Fruit fly (Drosophila melanogaster): Measurements from ENCODE around the gene HP1D3csd.

Gene HP1D3csd

dm6 chrX:19144785-19145422 is 45.1 kb upstream of the HP1D3csd start (continued):
- TF ChIP-seq bsh (GFP tag; optimal IDR thresholded peaks at IDR 0.05), result peak; percentile 6 to 52
- no peak for TF ChIP-seq CG1602 (GFP tag; optimal IDR thresholded peaks at IDR 0.05)
- peak; percentile 81 for TF ChIP-seq Ets65A (GFP tag)
- peak; percentile 1 for TF ChIP-seq CG7556 (GFP tag; optimal IDR thresholded peaks at IDR 0.05)
- peak; percentile 47 for TF ChIP-seq dmrt99B (tag; optimal IDR thresholded peaks at IDR 0.05)
- TF ChIP-seq Doc2 (GFP tag; IDR thresholded peaks at IDR 0.05), result no peak
- TF ChIP-seq lmd (GFP tag; IDR thresholded peaks at IDR 0.05), result no peak
- peak in 1 of 3 experiments; percentile 37 for TF ChIP-seq Stat92E (GFP tag; optimal IDR thresholded peaks at IDR 0.05)
- TF ChIP-seq CG6175 (GFP tag; IDR thresholded peaks at IDR 0.05), result no peak
- peak; percentile 13 for TF ChIP-seq Abd-B (GFP tag; optimal IDR thresholded peaks at IDR 0.05)
- peak; percentile 46 for TF ChIP-seq CG2678 (tag; optimal IDR thresholded peaks at IDR 0.05)
- TF ChIP-seq B-H2 (GFP tag; optimal IDR thresholded peaks at IDR 0.05), result no peak
- no peak for TF ChIP-seq CG3281 (GFP tag; optimal IDR thresholded peaks at IDR 0.05)
- TF ChIP-seq Med (GFP tag), result peak; percentile 76
- no peak for TF ChIP-seq CG1792 (GFP tag; optimal IDR thresholded peaks at IDR 0.05)
- no peak for TF ChIP-seq p53 (GFP tag; optimal IDR thresholded peaks at IDR 0.05)
- peak in 1 of 2 experiments; percentile 14 for TF ChIP-seq Eip74EF (GFP tag; optimal IDR thresholded peaks at IDR 0.05)
- TF ChIP-seq CG4424 (GFP tag; optimal IDR thresholded peaks at IDR 0.05), result peak; percentile 26
- TF ChIP-seq Oli (tag; optimal IDR thresholded peaks at IDR 0.05), result peak; percentile 24
- no peak for TF ChIP-seq CG31224 (GFP tag; IDR thresholded peaks at IDR 0.05)
- no peak for TF ChIP-seq CG13775 (GFP tag; optimal IDR thresholded peaks at IDR 0.05)
- no peak for TF ChIP-seq vnd (GFP tag; IDR thresholded peaks at IDR 0.05; ENCODE audit: partially characterized antibody)
- no peak for TF ChIP-seq inv (GFP tag; IDR thresholded peaks at IDR 0.05; ENCODE audit: partially characterized antibody)
- no peak for TF ChIP-seq Six4 (GFP tag; optimal IDR thresholded peaks at IDR 0.05)
- peak; percentile 36 for TF ChIP-seq Sox100B (GFP tag; optimal IDR thresholded peaks at IDR 0.05)
- TF ChIP-seq CG9876 (GFP tag; optimal IDR thresholded peaks at IDR 0.05), result no peak
- TF ChIP-seq sisA (GFP tag; IDR thresholded peaks at IDR 0.05), result 0 out of 2 replicates have a peak, but pooled peaks have one; percentile 6
- no peak for TF ChIP-seq CG14014 (GFP tag; IDR thresholded peaks at IDR 0.05)
- TF ChIP-seq sima (GFP tag; optimal IDR thresholded peaks at IDR 0.05), result no peak
- peak; percentile 22 for TF ChIP-seq ATbp (GFP tag; optimal IDR thresholded peaks at IDR 0.05)
- peak; percentile 13 for TF ChIP-seq CG10979 (tag; optimal IDR thresholded peaks at IDR 0.05)
- no peak for TF ChIP-seq nom (GFP tag; optimal IDR thresholded peaks at IDR 0.05)
- TF ChIP-seq CG13296 (GFP tag; optimal IDR thresholded peaks at IDR 0.05), result no peak
- no peak for TF ChIP-seq CG7271 (tag; optimal IDR thresholded peaks at IDR 0.05)
- peak; percentile 3 for TF ChIP-seq CG17359 (tag; optimal IDR thresholded peaks at IDR 0.05)
- TF ChIP-seq Hr51 (GFP tag; optimal IDR thresholded peaks at IDR 0.05), result peak in 1 of 2 experiments; percentile 41
- TF ChIP-seq CG7839 (tag; optimal IDR thresholded peaks at IDR 0.05), result peak; percentile 42
- TF ChIP-seq CG8281 (tag; optimal IDR thresholded peaks at IDR 0.05), result peak; percentile 31
- no peak for TF ChIP-seq Dip3 (GFP tag; optimal IDR thresholded peaks at IDR 0.05)
- TF ChIP-seq CG14710 (tag; optimal IDR thresholded peaks at IDR 0.05), result peak; percentile 7
- peak; percentile 29 for TF ChIP-seq CG18262 (tag; optimal IDR thresholded peaks at IDR 0.05)
- peak; percentile 28 for TF ChIP-seq phol (tag; optimal IDR thresholded peaks at IDR 0.05)
- peak; percentile 8 for TF ChIP-seq CG15269 (tag; optimal IDR thresholded peaks at IDR 0.05)
- peak; percentile 7 for TF ChIP-seq CG8924 (tag; optimal IDR thresholded peaks at IDR 0.05)
- no peak for TF ChIP-seq Atf6 (GFP tag; IDR thresholded peaks at IDR 0.05)
- TF ChIP-seq Ptx1 (GFP tag; IDR thresholded peaks at IDR 0.05), result 0 out of 2 replicates have a peak, but pooled peaks have one; percentile 8
- no peak for TF ChIP-seq CG16813 (GFP tag; IDR thresholded peaks at IDR 0.05; ENCODE audit: partially characterized antibody)
- TF ChIP-seq pros (GFP tag; optimal IDR thresholded peaks at IDR 0.05), result no peak
